Fruit fly (Drosophila melanogaster) whole organism, wandering third instar larva: ENCODE measurements around the gene ergic53.

Experiments used
- Rel ChIP-seq, 2 experiments: fragments of 200-800 bp; sonication (Bioruptor generic) in 1 of 2; optimal IDR thresholded peaks; 2 replicates in 1 of 2; 3 replicates in 1 of 2; lab custom pipeline; 2016 to 2019; ENCODE audit warnings: mild to moderate bottlenecking in 2 of 2, missing biosample characterization in 2 of 2, missing genetic modification characterization in 2 of 2, moderate library complexity in 1 of 2
- usp ChIP-seq: fragments of >200 bp; optimal IDR thresholded peaks from 2 replicates; lab custom pipeline; 2017; ENCODE audit warnings: missing biosample characterization, missing genetic modification characterization

dm6 chr3L:8547104-8547523 lies 12.3 kb downstream of the ergic53 start:
- TF ChIP-seq Rel (GFP tag; optimal IDR thresholded peaks at IDR 0.05; lab: Kevin White, UChicago) (no peak), Rel (tag; optimal IDR thresholded peaks at IDR 0.05; lab: Kevin White, UChicago) (no peak), usp (GFP tag; lab: Kevin White, UChicago) (no peak)
